Worm (Caenorhabditis elegans) whole organism, dauer: ENCODE data around the gene K09C4.4.

Experiments used
- unc-62 ChIP-seq: sonication (generic microtip); optimal IDR thresholded peaks from 2 replicates; lab custom pipeline; 2017; ENCODE audit warnings: missing biosample characterization, missing genetic modification reagents, missing genetic modification characterization

The K09C4.4 gene

ce11 chrX:3316830-3317229, 27.5 kb downstream of the K09C4.4 start:
- no peak for TF ChIP-seq unc-62 (GFP tag; lab: Kevin White, UChicago)

ce11 chrX:3326175-3326574, 36.9 kb downstream of the K09C4.4 start, which contains the start of gene F11D5.6:
Gene F11D5.6, minus strand, starts transcription at chrX:3326275.
- TF ChIP-seq unc-62 (GFP tag; lab: Kevin White, UChicago), result no peak

ce11 chrX:3332824-3333223, 43.5 kb downstream of the K09C4.4 start, which contains the start of gene F11D5.1:
Gene F11D5.1, plus strand, starts transcription at chrX:3333124.
- no peak for TF ChIP-seq unc-62 (GFP tag; lab: Kevin White, UChicago)

- TF ChIP-seq unc-62 (GFP tag; lab: Kevin White, UChicago), result no peak
These were observed 44.8 kb downstream of the K09C4.4 start for ce11 chrX:3334115-3334514.

- no peak for TF ChIP-seq unc-62 (GFP tag; lab: Kevin White, UChicago)
These were observed 50.6 kb downstream of the K09C4.4 start for ce11 chrX:3339882-3340281.
